Worm (Caenorhabditis elegans) whole organism, L4/young adult: ENCODE results near the gene tpk-1.

ENCODE experiments used
- W03F9.2 ChIP-seq: fragments of 150-350 bp; optimal IDR thresholded peaks from 2 replicates; lab custom pipeline; 2014; ENCODE audit warnings: missing biosample characterization, missing genetic modification characterization
- him-1 ChIP-seq: sonication (generic microtip); optimal IDR thresholded peaks from 2 replicates; lab custom pipeline; 2016; ENCODE audit warnings: missing genotype, missing genetic modification reagents, missing genetic modification characterization, missing compliant biosample characterization

DNA sequence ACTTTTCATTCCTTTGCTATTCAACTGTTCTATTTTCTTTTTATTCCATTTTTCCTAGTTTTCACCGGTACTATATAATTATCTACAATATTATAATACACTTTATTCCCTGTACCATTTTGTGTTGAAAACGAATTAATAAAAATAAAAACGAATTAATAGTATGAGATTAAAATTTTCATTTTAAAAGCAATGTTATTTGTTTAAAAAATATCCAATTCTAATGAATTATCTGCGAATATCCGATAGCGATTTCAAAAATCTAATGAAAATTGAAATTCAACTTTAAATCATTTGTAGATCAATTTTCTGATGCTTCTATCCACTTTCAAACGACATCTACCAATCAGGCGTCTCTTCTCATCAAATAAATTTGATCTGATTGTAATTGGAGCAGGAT lies 1.5 kb downstream of the tpk-1 start, which contains the start of gene trxr-2:
- TF ChIP-seq W03F9.2 (tag; lab: Kevin White, UChicago) (no peak), him-1 (tag; lab: Kevin White, UChicago) (no peak)
